Worm (Caenorhabditis elegans): Measurements from ENCODE around the gene C32D5.10.

Gene C32D5.10

ce11 chrII:6347341-6348118, 4.3 kb downstream of the C32D5.10 start, which contains the start of gene lgg-1 (continued):
- TF ChIP-seq hlh-6 (tag; optimal IDR thresholded peaks at IDR 0.05) (no peak), pros-1 (tag; optimal IDR thresholded peaks at IDR 0.05) (no peak), lin-11 (tag; optimal IDR thresholded peaks at IDR 0.05) (no peak), tbx-2 (tag; optimal IDR thresholded peaks at IDR 0.05) (peak; percentile 43), ceh-9 (tag; optimal IDR thresholded peaks at IDR 0.05) (no peak), hlh-30 (tag; optimal IDR thresholded peaks at IDR 0.05; ENCODE audit: insufficient read depth) (peak; percentile 89), hlh-15 (tag; optimal IDR thresholded peaks at IDR 0.05) (no peak), nhr-232 (tag; optimal IDR thresholded peaks at IDR 0.05) (no peak), unc-55 (GFP tag; optimal IDR thresholded peaks at IDR 0.05) (peak; percentile 2), ceh-2 (tag; optimal IDR thresholded peaks at IDR 0.05) (no peak), K02D7.2 (tag; optimal IDR thresholded peaks at IDR 0.05) (no peak), T23F11.4 (GFP tag; optimal IDR thresholded peaks at IDR 0.05) (no peak), sox-2 (GFP tag; IDR thresholded peaks at IDR 0.05) (no peak), tbx-7 (tag; optimal IDR thresholded peaks at IDR 0.05) (no peak), sdc-2 (tag; optimal IDR thresholded peaks at IDR 0.05) (no peak), elt-4 (tag; optimal IDR thresholded peaks at IDR 0.05) (no peak), sox-4 (tag; optimal IDR thresholded peaks at IDR 0.05) (no peak), ama-1 (optimal IDR thresholded peaks at IDR 0.05) (no peak), ceh-48 (tag; optimal IDR thresholded peaks at IDR 0.05) (peak; percentile 95), ets-4 (tag; optimal IDR thresholded peaks at IDR 0.05) (no peak), ahr-1 (tag; optimal IDR thresholded peaks at IDR 0.05) (no peak), madf-2 (tag; optimal IDR thresholded peaks at IDR 0.05) (peak; percentile 43), pqm-1 (tag; optimal IDR thresholded peaks at IDR 0.05) (no peak), ztf-16 (tag; optimal IDR thresholded peaks at IDR 0.05) (no peak), dmd-4 (tag; optimal IDR thresholded peaks at IDR 0.05; ENCODE audit: borderline replicate concordance) (no peak), ceh-31 (tag; optimal IDR thresholded peaks at IDR 0.05) (peak; percentile 24)

DNA sequence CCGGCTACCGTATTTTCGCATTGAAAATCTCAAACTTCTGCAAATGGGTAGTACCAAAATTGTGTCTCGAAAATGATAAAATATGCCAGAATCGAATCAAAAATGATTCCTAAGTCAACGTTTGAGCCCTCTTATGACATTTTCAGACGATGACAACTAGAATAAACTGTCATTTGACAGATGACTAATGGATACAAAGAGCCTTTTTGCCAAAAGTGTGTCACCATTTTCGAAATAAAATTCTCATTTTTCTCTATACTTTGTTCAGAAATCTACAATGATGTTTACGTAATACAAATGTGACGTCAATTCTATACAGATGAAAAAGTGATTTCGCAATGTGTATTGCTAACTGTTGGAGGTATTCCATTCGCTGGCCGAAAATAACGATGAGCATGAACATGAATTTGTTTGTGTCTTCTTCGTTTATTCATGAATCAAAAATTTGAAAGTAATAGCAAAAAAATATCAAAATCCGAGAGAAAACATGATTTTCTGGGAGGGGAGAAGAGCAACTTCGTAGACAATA, 5.2 kb downstream of the C32D5.10 start:
- TF ChIP-seq ama-1 (optimal IDR thresholded peaks at IDR 0.05) = peak; percentile 77
- no peak for TF ChIP-seq mec-3 (tag; optimal IDR thresholded peaks at IDR 0.05; ENCODE audit: borderline replicate concordance)

DNA sequence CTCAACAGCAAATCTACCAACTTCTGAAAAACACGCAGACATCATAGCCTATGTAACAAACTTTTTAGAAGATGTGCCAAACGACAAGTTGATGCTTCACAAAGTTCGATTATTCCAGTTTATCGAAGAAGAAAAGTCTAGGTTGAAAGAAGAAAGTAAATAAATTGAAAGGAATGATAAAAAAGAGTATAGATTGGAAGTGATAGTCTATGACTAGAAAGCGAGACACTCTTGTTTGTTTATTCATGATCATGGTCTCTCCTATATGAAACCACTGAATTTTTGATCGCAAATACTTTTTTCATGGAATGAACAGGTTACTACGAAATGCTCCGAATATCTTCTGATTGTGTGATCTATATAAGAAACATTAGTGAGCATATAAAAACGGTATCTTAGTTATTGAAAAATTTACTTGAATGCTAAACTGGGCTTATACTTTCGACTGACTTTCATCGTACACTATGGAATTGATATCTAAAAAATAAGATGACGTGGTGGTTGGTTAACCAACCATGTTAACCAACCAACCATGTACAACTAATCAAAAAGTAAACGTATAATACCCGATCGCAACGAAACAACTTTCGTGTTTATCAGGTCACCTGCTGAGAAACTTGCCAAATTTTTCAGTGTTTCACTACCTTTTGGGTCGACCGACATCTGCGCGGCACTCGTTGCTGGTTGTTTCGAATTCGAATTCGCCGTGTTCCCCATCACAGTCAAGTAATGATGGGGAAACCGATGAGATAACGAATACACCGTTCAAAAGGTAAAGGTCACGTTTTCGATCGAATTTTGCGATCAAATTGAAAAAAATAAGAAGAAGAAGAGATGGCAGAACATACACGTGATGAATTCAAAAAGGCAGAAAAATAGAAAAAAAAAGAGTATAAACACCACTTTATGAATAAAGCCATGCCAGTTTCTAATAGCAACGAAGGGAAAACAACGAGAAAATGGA, 6.3 kb downstream of the C32D5.10 start, which contains the start of gene C32D5.8:
TSS of gene C32D5.8 (minus strand) at position 770 of the 964 bp plus-strand sequence.
- no peak for TF ChIP-seq pat-9 (tag; optimal IDR thresholded peaks at IDR 0.05)
- no peak for TF ChIP-seq unc-86 (tag; optimal IDR thresholded peaks at IDR 0.05)
- TF ChIP-seq pros-1 (tag; optimal IDR thresholded peaks at IDR 0.05) = no peak
- no peak for TF ChIP-seq eyg-1 (tag; optimal IDR thresholded peaks at IDR 0.05)
- TF ChIP-seq nhr-11 (tag; optimal IDR thresholded peaks at IDR 0.05) = no peak
- TF ChIP-seq unc-55 (GFP tag; optimal IDR thresholded peaks at IDR 0.05) = no peak
- TF ChIP-seq tbx-7 (tag; optimal IDR thresholded peaks at IDR 0.05) = no peak
- TF ChIP-seq ceh-18 (tag; optimal IDR thresholded peaks at IDR 0.05) = no peak
- no peak for TF ChIP-seq ceh-14 (tag; optimal IDR thresholded peaks at IDR 0.05)
- no peak for TF ChIP-seq sdc-2 (tag; optimal IDR thresholded peaks at IDR 0.05)

DNA sequence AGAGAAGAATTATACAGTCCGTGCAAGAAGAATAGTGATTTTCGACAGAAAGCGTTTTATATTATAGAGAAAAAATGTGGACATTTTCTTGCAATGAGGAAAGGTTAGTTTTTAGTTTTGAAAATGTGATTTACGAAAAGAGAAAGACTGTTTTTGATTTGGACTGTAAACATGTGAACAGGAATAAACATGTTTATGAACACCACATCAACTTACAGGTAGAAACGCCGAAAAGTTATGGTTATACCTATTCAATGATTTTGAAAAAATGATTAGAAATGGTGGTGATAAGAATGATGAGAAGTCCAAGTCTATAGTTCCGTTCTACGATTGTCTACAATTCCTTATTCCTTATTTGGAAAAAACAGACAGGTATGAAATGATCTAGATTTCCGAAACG, 7.3 kb downstream of the C32D5.10 start:
- TF ChIP-seq ceh-6 (GFP tag; optimal IDR thresholded peaks at IDR 0.05) = no peak
- no peak for TF ChIP-seq F13H6.1 (tag; optimal IDR thresholded peaks at IDR 0.05)
- no peak for TF ChIP-seq Y22D7AL.16 (tag; optimal IDR thresholded peaks at IDR 0.05)
- TF ChIP-seq fax-1 (tag; optimal IDR thresholded peaks at IDR 0.05) = no peak
- no peak for TF ChIP-seq ceh-18 (tag; optimal IDR thresholded peaks at IDR 0.05)
- no peak for TF ChIP-seq ets-4 (tag; optimal IDR thresholded peaks at IDR 0.05)
- no peak for TF ChIP-seq ceh-24 (tag; optimal IDR thresholded peaks at IDR 0.05)
- TF ChIP-seq ceh-30 (tag; optimal IDR thresholded peaks at IDR 0.05) = no peak

All from whole organism, late embryonic.